Worm (Caenorhabditis elegans): ENCODE results near the gene clec-65.
A peak's percentile ranks its signal among the peaks of the same experiment; 100 is the strongest.

DNA sequence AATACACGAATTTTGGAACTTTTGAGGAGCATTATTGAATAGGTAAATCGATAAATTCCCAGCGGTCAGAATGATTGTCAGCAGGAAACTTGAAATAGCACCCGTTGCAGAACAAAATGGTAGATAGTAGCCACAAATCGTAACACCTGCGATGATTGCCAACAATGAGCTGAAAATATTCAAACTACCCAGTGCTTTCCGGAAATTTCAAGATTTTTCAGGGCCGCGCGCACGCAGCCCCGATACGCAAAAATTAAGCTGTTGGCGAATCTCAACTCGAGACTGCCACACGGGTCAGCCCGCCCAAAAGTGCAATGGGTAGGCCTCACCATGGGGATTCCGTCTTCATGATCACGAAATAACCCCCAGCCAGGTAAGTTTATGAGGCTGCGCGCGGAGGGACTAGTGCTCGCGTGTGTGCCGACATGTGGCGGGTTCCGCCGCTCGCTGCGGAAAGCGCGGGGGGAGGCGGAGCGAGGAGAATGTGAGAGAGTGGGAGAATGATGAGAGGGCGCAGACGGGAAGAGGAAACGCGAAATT, 43.5 kb downstream of the clec-65 start:
- TF ChIP-seq Y22D7AL.16 (tag; optimal IDR thresholded peaks at IDR 0.05) (no peak), ama-1 (optimal IDR thresholded peaks at IDR 0.05) (peak; percentile 99)

Measured in whole organism, late embryonic.